Worm (Caenorhabditis elegans) whole organism, L3 larva: ENCODE measurements around the gene F21H7.5.

Experiments used
- ZK546.5 ChIP-seq: sonication (generic microtip); optimal IDR thresholded peaks from 2 replicates; lab custom pipeline; 2017; ENCODE audit warnings: missing biosample characterization, missing genetic modification characterization
- jun-1 ChIP-seq: fragments of 150-350 bp; optimal IDR thresholded peaks from 2 replicates; lab custom pipeline; 2014; ENCODE audit warnings: missing biosample characterization, missing genetic modification reagents, missing genetic modification characterization
- ztf-11 ChIP-seq: fragments of 150-350 bp; optimal IDR thresholded peaks from 2 replicates; lab custom pipeline; 2014; ENCODE audit warnings: missing biosample characterization, missing genetic modification characterization

- no peak for TF ChIP-seq ZK546.5 (tag; lab: Kevin White, UChicago)
- no peak for TF ChIP-seq ztf-11 (tag; lab: Kevin White, UChicago)
- TF ChIP-seq jun-1 (tag; lab: Kevin White, UChicago), result no peak
These were observed 41.9 kb upstream of the F21H7.5 start, which contains the start of gene rabr-3 for ce11 chrV:16195379-16195778.
